Fruit fly (Drosophila melanogaster): ENCODE results near the gene eEF1gamma.

dm6 chr3R:29199807-29200693 is 19.9 kb upstream of the eEF1gamma start, which contains the start of gene CG11899:
- TF ChIP-seq CG8478 (optimal IDR thresholded peaks at IDR 0.05) = no peak
- no peak for TF ChIP-seq pan (optimal IDR thresholded peaks at IDR 0.05)
- no peak for TF ChIP-seq usp (GFP tag; optimal IDR thresholded peaks at IDR 0.05)
- TF ChIP-seq EcR (GFP tag; optimal IDR thresholded peaks at IDR 0.05) = peak; percentile 86 to 91
- TF ChIP-seq psq (optimal IDR thresholded peaks at IDR 0.05) = no peak

Data from whole organism.